In the genomic region with DNA sequence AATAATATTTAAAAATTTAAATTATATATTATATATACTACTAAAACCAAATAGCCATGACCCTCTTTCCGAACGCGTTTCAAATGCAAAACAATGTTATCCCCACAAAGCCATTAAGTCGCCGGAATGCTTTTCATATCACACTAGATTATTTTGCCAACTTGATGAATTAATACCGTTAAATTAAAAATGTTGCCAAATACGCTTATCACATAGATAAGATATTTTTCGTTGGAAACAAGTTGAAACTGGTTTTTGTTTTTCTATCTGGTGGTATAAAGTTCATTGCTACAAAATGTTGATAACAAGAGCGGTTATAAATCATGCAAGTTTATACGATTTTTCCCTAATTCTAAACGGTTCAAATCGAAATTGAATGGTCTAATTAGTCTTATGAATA, we compare ENCODE assay signal across 4 fruit fly cellular contexts.
TF ChIP-seq lines count a peak whose summit lies in the region.

No protein-coding gene starts in this region.

- no peak for TF ChIP-seq CTCF in whole organism, embryonic (GFP tag; optimal IDR thresholded peaks at IDR 0.05; lab: Kevin White, UChicago)

TF ChIP-seq in whole organism, adult, 20 proteins besides CTCF, POLR2A, EP300 and RAD21:
- no peak for TF ChIP-seq CG5204 (GFP tag; optimal IDR thresholded peaks at IDR 0.05; lab: Kevin White, UChicago)
- no peak for TF ChIP-seq CG7045 (GFP tag; optimal IDR thresholded peaks at IDR 0.05; lab: Kevin White, UChicago)
- TF ChIP-seq CG12768 (GFP tag; optimal IDR thresholded peaks at IDR 0.05; lab: Kevin White, UChicago) = no peak
- peak; percentile 43 for TF ChIP-seq kay (GFP tag; lab: Kevin White, UChicago; ENCODE audit: borderline replicate concordance)
- TF ChIP-seq CG1620 (GFP tag; optimal IDR thresholded peaks at IDR 0.05; lab: Kevin White, UChicago) = no peak
- no peak for TF ChIP-seq ovo (GFP tag; optimal IDR thresholded peaks at IDR 0.05; lab: Kevin White, UChicago)
TF ChIP-seq in whole organism, adult: peak in this region for 1.

TF ChIP-seq in whole organism, embryonic, 481 proteins besides CTCF, POLR2A, EP300 and RAD21:
- peak; percentile 80 for TF ChIP-seq mirr (GFP tag; optimal IDR thresholded peaks at IDR 0.05; lab: Kevin White, UChicago)
- no peak for TF ChIP-seq CG4328 (GFP tag; optimal IDR thresholded peaks at IDR 0.05; lab: Kevin White, UChicago)
- TF ChIP-seq exex (tag; optimal IDR thresholded peaks at IDR 0.05; lab: Kevin White, UChicago) = peak; percentile 93
- TF ChIP-seq CG16863 (GFP tag; optimal IDR thresholded peaks at IDR 0.05; lab: Kevin White, UChicago) = no peak
- TF ChIP-seq CG11695 (GFP tag; IDR thresholded peaks at IDR 0.05; lab: Robert Waterston, UW) = no peak
- TF ChIP-seq sug (tag; optimal IDR thresholded peaks at IDR 0.05; lab: Kevin White, UChicago) = peak; percentile 20
- no peak for TF ChIP-seq CG8388 (GFP tag; optimal IDR thresholded peaks at IDR 0.05; lab: Kevin White, UChicago)
- TF ChIP-seq lab (GFP tag; optimal IDR thresholded peaks at IDR 0.05; lab: Kevin White, UChicago) = peak; percentile 12
- TF ChIP-seq gem (tag; optimal IDR thresholded peaks at IDR 0.05; lab: Kevin White, UChicago) = peak; percentile 67
- TF ChIP-seq CG11723 (GFP tag; optimal IDR thresholded peaks at IDR 0.05; lab: Kevin White, UChicago) = no peak
- no peak for TF ChIP-seq lola (GFP tag; optimal IDR thresholded peaks at IDR 0.05; lab: Kevin White, UChicago)
- TF ChIP-seq sd (tag; optimal IDR thresholded peaks at IDR 0.05; lab: Kevin White, UChicago) = peak; percentile 1
- TF ChIP-seq cas (GFP tag; IDR thresholded peaks at IDR 0.05; lab: Robert Waterston, UW) = no peak
- TF ChIP-seq bigmax (GFP tag; optimal IDR thresholded peaks at IDR 0.05; lab: Kevin White, UChicago) = no peak
- TF ChIP-seq Drgx (GFP tag; IDR thresholded peaks at IDR 0.05; lab: Robert Waterston, UW) = no peak
TF ChIP-seq in whole organism, embryonic: peak in this region for 6.

TF ChIP-seq in whole organism, prepupa, 60 proteins besides CTCF, POLR2A, EP300 and RAD21:
- TF ChIP-seq CG8319 (GFP tag; optimal IDR thresholded peaks at IDR 0.05; lab: Kevin White, UChicago) = no peak
- TF ChIP-seq vri (GFP tag; optimal IDR thresholded peaks at IDR 0.05; lab: Kevin White, UChicago) = peak; percentile 68

TF ChIP-seq in whole organism, wandering third instar larva, 38 proteins besides CTCF, POLR2A, EP300 and RAD21:
- TF ChIP-seq Rel (GFP tag; optimal IDR thresholded peaks at IDR 0.05; lab: Kevin White, UChicago) = no peak
- peak; percentile 27 for TF ChIP-seq Rel (tag; optimal IDR thresholded peaks at IDR 0.05; lab: Kevin White, UChicago)
- TF ChIP-seq N (GFP tag; optimal IDR thresholded peaks at IDR 0.05; lab: Kevin White, UChicago) = no peak
- TF ChIP-seq lola (GFP tag; optimal IDR thresholded peaks at IDR 0.05; lab: Kevin White, UChicago) = no peak
- no peak for TF ChIP-seq fru (GFP tag; optimal IDR thresholded peaks at IDR 0.05; lab: Kevin White, UChicago)
- no peak for TF ChIP-seq Sp1 (GFP tag; optimal IDR thresholded peaks at IDR 0.05; lab: Kevin White, UChicago)
- TF ChIP-seq GATAd (GFP tag; optimal IDR thresholded peaks at IDR 0.05; lab: Kevin White, UChicago) = no peak
- TF ChIP-seq tai (GFP tag; optimal IDR thresholded peaks at IDR 0.05; lab: Kevin White, UChicago) = peak; percentile 12
- no peak for TF ChIP-seq Hr78 (GFP tag; optimal IDR thresholded peaks at IDR 0.05; lab: Kevin White, UChicago)
- TF ChIP-seq Dif (GFP tag; optimal IDR thresholded peaks at IDR 0.05; lab: Kevin White, UChicago; ENCODE audit: partially characterized antibody) = no peak
- TF ChIP-seq woc (GFP tag; optimal IDR thresholded peaks at IDR 0.05; lab: Kevin White, UChicago) = no peak
- TF ChIP-seq psq (GFP tag; optimal IDR thresholded peaks at IDR 0.05; lab: Kevin White, UChicago) = no peak
- TF ChIP-seq foxo (GFP tag; optimal IDR thresholded peaks at IDR 0.05; lab: Kevin White, UChicago) = no peak
- TF ChIP-seq h (GFP tag; optimal IDR thresholded peaks at IDR 0.05; lab: Kevin White, UChicago) = peak; percentile 3
- TF ChIP-seq HLH106 (tag; optimal IDR thresholded peaks at IDR 0.05; lab: Kevin White, UChicago) = no peak
- TF ChIP-seq usp (GFP tag; optimal IDR thresholded peaks at IDR 0.05; lab: Kevin White, UChicago) = no peak
- peak; percentile 55 for TF ChIP-seq brk (GFP tag; optimal IDR thresholded peaks at IDR 0.05; lab: Kevin White, UChicago)
